Fruit fly (Drosophila melanogaster) S2 (cell line): Measurements from ENCODE around the gene chas.

Experiments
- CG8478 ChIP-seq: fragments of >200 bp; optimal IDR thresholded peaks from 2 replicates; lab custom pipeline; 2018
- CTCF ChIP-seq, 2 experiments: fragments of >200 bp; optimal IDR thresholded peaks; 2 replicates each; lab custom pipeline; 2018

Gene chas

dm6 chrX:17657050-17657696 is 41.4 kb downstream of the chas start, which contains the start of gene beta-Spec:
Gene beta-Spec (plus strand): TSS chrX:17657372.
- no peak for TF ChIP-seq CG8478
- no peak for TF ChIP-seq CTCF (optimal IDR thresholded peaks at IDR 0.05; lab: Kevin White, UChicago)

DNA sequence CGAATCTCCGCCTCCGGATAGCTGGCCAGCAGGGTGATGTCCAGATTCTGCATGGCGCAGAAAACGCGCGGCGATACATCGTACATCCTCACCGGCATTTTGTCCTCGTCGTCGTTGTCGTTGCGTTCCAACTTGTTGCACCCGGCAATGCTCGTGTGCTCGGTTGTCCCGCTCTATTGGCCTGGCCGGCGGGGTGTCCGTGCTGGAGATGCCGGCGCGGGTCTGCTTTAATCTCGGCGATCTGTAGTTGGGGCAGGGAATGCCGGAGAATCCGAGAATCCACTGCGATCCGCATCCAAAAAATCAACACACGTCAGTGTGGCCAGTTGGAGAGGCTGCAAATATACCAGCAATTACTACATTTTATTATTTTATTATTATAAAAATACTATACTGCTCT is 42.0 kb downstream of the chas start, which contains the start of gene IntS2:
IntS2 (minus strand) TSS at position 318 of the 400 bp plus-strand sequence.
- TF ChIP-seq CG8478 = no peak
- TF ChIP-seq CTCF (optimal IDR thresholded peaks at IDR 0.05; lab: Kevin White, UChicago) = no peak

dm6 chrX:17651998-17652738 is 46.4 kb downstream of the chas start, which contains the start of gene RhoGAPp190:
Gene RhoGAPp190 (minus strand): TSS chrX:17652562.
- TF ChIP-seq CG8478 (no peak), CTCF (optimal IDR thresholded peaks at IDR 0.05; lab: Kevin White, UChicago) (peak in 1 of 2 experiments; percentile 10)

dm6 chrX:17651216-17651997 is 47.1 kb downstream of the chas start:
- no peak for TF ChIP-seq CTCF (optimal IDR thresholded peaks at IDR 0.05; lab: Kevin White, UChicago)
- no peak for TF ChIP-seq CG8478

DNA sequence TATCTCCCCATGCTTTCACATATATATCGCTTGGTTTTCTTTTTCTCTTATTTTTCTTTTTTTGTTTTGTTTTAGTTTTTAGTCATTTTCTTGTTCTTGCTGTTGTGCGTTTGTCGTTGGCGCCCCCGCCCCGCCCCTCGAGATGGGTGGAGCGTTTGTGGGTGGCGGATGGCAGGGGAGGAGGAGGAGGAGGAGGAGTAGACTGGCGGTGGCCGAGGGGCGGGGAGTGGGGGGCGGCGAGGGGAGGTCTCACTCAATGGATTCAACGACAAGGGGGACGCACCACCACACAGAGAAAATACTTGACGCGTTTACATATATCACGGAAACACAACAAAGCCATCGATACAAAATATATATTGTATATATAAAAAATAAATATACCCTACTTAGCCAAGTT is 57.7 kb downstream of the chas start:
- no peak for TF ChIP-seq CTCF (optimal IDR thresholded peaks at IDR 0.05; lab: Kevin White, UChicago)
- no peak for TF ChIP-seq CG8478

DNA sequence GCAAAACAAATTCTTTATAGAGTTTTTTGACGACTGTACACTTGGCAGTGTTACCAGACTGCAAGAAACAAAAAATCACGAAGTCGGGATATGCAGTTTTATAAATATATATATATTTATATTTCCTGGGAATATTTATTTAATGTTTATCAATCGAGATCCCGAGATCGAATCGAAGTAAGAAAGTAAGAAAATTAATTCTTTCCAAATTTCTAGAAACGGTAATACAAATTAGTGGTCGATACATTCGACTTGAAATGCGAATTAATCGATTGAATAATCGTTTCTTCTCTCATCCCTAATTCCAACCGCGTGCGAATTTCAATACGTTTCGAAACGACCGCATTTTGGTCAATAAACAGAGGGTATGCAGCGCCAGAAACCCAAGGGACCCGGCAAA is 62.5 kb downstream of the chas start, which contains the start of the genes CG8289 and CG5800:
CG8289 (minus strand) TSS at position 44 of the 400 bp plus-strand sequence.
CG5800 (plus strand) TSS at position 281 of the 400 bp plus-strand sequence.
- TF ChIP-seq CTCF (optimal IDR thresholded peaks at IDR 0.05; lab: Kevin White, UChicago) (no peak), CG8478 (no peak)

dm6 chrX:17631996-17632612 is 66.4 kb downstream of the chas start, which contains the start of the genes corolla and ND-24:
Gene corolla (minus strand): TSS chrX:17632047.
Gene ND-24 (plus strand): TSS chrX:17632089.
- TF ChIP-seq CG8478 (no peak), CTCF (optimal IDR thresholded peaks at IDR 0.05; lab: Kevin White, UChicago) (no peak)

dm6 chrX:17629317-17629716 is 69.2 kb downstream of the chas start, which contains the start of gene CG8326:
Gene CG8326 (minus strand): TSS chrX:17629492.
- TF ChIP-seq CTCF (optimal IDR thresholded peaks at IDR 0.05; lab: Kevin White, UChicago) = no peak
- no peak for TF ChIP-seq CG8478

DNA sequence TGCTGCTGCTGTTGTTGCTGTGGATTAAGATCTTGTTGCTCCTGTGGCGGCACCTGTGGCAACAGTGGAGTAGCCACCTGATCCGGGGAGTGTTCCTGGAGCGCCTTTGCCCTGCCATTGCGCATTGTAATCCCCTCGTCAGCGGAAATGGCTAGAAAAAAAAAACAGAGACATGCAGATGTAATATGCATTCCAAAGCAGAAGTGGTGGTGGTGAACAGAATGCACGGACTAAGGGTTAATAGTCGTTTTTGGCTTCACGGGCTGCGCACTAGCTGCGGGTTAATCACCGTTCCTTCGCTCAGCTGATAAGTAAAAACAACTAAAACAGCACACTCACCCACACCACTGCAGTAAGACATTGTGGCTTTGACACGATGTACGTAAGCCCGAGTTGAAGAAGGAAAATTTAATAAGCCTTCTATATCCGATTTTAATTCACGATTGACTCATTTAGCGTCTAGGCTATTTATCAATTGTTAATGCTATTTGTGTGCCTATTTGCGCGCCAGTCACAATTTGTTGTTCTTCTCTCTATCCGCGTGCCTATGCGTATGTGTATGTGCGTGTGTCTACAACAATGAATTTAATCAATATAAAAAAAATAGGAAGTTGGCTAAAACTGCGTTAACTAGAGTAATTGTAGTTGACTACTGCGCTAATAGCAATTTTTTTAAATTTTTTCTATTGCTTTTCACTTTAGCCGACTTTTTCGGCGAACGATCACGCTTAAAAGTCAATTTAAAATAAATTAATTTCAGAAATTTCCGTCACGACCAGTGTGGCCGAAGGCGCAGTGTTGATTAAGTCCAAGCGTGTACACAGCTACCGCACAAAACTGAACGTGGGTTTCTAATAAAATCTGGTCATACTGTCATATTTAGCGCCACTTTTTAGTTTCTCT is 71.2 kb downstream of the chas start, which contains the start of gene stas:
stas (minus strand) TSS at position 806 of the 903 bp plus-strand sequence.
- TF ChIP-seq CG8478 (no peak), CTCF (optimal IDR thresholded peaks at IDR 0.05; lab: Kevin White, UChicago) (no peak)

dm6 chrX:17625833-17626232 is 72.7 kb downstream of the chas start:
- no peak for TF ChIP-seq CG8478
- no peak for TF ChIP-seq CTCF (optimal IDR thresholded peaks at IDR 0.05; lab: Kevin White, UChicago)

- TF ChIP-seq CTCF (optimal IDR thresholded peaks at IDR 0.05; lab: Kevin White, UChicago) (no peak), CG8478 (no peak)
Measured at dm6 chrX:17624983-17625401, 73.5 kb downstream of the chas start.

dm6 chrX:17624223-17624982 is 74.1 kb downstream of the chas start:
- TF ChIP-seq CTCF (optimal IDR thresholded peaks at IDR 0.05; lab: Kevin White, UChicago) = no peak
- TF ChIP-seq CG8478 = no peak
